Worm (Caenorhabditis elegans): ENCODE measurements around the gene valv-1.

DNA sequence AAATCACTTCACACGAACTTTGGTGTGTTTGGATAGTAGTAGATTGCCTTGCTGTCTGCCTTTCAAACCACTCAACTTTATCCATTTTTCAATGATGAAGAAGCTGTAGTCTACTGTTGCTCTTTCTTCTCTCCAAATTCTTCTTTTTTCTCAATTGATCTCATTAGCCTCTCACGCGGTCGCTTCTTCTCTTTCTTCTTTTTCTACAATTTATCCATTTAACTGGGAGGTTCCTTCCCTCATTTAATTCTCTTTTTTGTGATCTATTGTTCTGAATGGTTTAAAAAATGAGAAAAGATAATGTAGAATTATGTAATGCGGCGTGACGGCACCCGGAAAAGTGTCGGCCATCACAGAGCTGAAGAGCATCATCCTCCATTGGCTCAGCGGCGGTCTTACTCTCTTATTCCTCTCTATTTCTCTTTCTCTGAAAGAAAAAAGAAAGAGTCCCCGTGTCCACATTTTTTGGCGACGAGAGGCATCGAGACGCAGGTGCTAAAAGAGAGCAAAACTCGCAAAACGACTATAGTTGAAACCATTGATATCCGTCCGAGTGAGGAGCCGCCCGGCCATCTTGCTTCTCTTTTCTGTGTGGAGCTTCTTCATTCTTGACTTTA is 44.5 kb downstream of the valv-1 start:
- TF ChIP-seq elt-1 (tag; optimal IDR thresholded peaks at IDR 0.05; ENCODE audit: borderline replicate concordance, insufficient read depth), result no peak
- no peak for TF ChIP-seq nhr-237 (tag; optimal IDR thresholded peaks at IDR 0.05)
- TF ChIP-seq elt-3 (tag; optimal IDR thresholded peaks at IDR 0.05), result no peak
- TF ChIP-seq ztf-11 (tag; optimal IDR thresholded peaks at IDR 0.05), result no peak
- TF ChIP-seq unc-120 (tag; optimal IDR thresholded peaks at IDR 0.05; ENCODE audit: poor library complexity, severe bottlenecking), result peak; percentile 52
- no peak for TF ChIP-seq unc-39 (tag; optimal IDR thresholded peaks at IDR 0.05)

All from whole organism, mixed stage, embryonic.